Worm (Caenorhabditis elegans) whole organism, late embryonic: Measurements from ENCODE around the gene R01H2.7.

Experiments
- ceh-18 ChIP-seq: sonication (generic microtip); optimal IDR thresholded peaks from 2 replicates; lab custom pipeline; 2016; ENCODE audit warnings: missing genetic modification characterization, missing compliant biosample characterization
- rnt-1 ChIP-seq: sonication (generic microtip); optimal IDR thresholded peaks from 2 replicates; lab custom pipeline; 2016; ENCODE audit warnings: missing genetic modification characterization, missing compliant biosample characterization

Gene R01H2.7

ce11 chrIII:6988060-6988459 lies 57.5 kb downstream of the R01H2.7 start:
- TF ChIP-seq ceh-18 (tag; lab: Kevin White, UChicago) (peak; percentile 78), rnt-1 (tag; lab: Kevin White, UChicago) (no peak)
